Worm (Caenorhabditis elegans): Measurements from ENCODE around the gene qua-1.

Gene qua-1

ce11 chrII:8249710-8250109, 51.1 kb downstream of the qua-1 start:
- TF ChIP-seq sem-2 (GFP tag; optimal IDR thresholded peaks at IDR 0.05) (no peak), ces-1 (GFP tag; optimal IDR thresholded peaks at IDR 0.05) (no peak), nhr-2 (tag; optimal IDR thresholded peaks at IDR 0.05) (no peak), tbx-8 (GFP tag; optimal IDR thresholded peaks at IDR 0.05) (no peak), hlh-1 (tag; optimal IDR thresholded peaks at IDR 0.05) (no peak)

DNA sequence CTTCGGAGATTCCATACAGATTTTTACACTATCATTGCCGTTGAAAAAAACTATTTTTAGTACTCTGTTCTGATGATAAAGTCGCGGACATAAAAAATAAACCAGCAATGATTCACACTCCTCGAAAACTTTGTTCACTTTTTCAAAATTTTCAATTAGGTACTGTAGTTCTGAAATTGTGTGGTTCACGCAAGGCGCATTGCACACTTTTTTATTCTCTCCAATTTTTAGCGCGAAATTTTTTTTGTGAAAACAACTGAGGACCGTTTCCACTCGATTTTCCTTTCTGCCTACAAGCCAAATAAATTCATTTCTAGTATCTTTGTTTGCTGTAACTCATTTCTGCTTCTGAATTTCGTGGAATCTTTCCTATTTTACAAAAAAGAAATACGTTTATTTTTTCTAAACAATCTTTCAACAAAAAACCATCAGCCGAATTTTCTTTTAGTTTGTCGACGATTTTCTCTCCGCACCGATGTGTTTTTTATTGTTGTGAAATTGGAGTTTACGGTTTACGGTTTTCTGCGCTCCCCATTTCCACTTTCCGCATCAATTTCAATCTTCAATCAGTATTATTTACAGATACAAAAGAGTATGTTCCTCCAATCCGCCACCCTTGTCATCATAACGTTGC, 54.7 kb downstream of the qua-1 start, which contains the start of gene F35C11.5:
TSS of gene F35C11.5 (plus strand) at position 584 of the 634 bp plus-strand sequence.
- no peak for TF ChIP-seq ceh-43 (GFP tag; optimal IDR thresholded peaks at IDR 0.05)
- no peak for TF ChIP-seq drap-1 (GFP tag; optimal IDR thresholded peaks at IDR 0.05)
- no peak for TF ChIP-seq flh-1 (GFP tag; optimal IDR thresholded peaks at IDR 0.05)
- TF ChIP-seq nhr-76 (tag; optimal IDR thresholded peaks at IDR 0.05), result no peak
- TF ChIP-seq sptf-1 (tag; optimal IDR thresholded peaks at IDR 0.05), result no peak
- no peak for TF ChIP-seq unc-120 (tag; optimal IDR thresholded peaks at IDR 0.05; ENCODE audit: poor library complexity, severe bottlenecking)
- TF ChIP-seq M03D4.4 (tag; optimal IDR thresholded peaks at IDR 0.05), result no peak
- no peak for TF ChIP-seq elt-1 (tag; optimal IDR thresholded peaks at IDR 0.05; ENCODE audit: borderline replicate concordance, insufficient read depth)
- TF ChIP-seq ces-1 (GFP tag; optimal IDR thresholded peaks at IDR 0.05), result no peak
- no peak for TF ChIP-seq nhr-237 (tag; optimal IDR thresholded peaks at IDR 0.05)
- no peak for TF ChIP-seq blmp-1 (tag; optimal IDR thresholded peaks at IDR 0.05)
- no peak for TF ChIP-seq mep-1 (tag; optimal IDR thresholded peaks at IDR 0.05)
- TF ChIP-seq ham-2 (GFP tag; optimal IDR thresholded peaks at IDR 0.05), result no peak
- no peak for TF ChIP-seq hlh-1 (tag; optimal IDR thresholded peaks at IDR 0.05)
- no peak for TF ChIP-seq snpc-4 (tag; optimal IDR thresholded peaks at IDR 0.05)
- TF ChIP-seq tbx-8 (GFP tag; optimal IDR thresholded peaks at IDR 0.05), result no peak
- TF ChIP-seq sem-2 (GFP tag; optimal IDR thresholded peaks at IDR 0.05), result no peak
- TF ChIP-seq nhr-28 (tag; optimal IDR thresholded peaks at IDR 0.05), result no peak
- TF ChIP-seq ceh-83 (GFP tag; optimal IDR thresholded peaks at IDR 0.05), result no peak
- no peak for TF ChIP-seq bed-3 (GFP tag; optimal IDR thresholded peaks at IDR 0.05)
